Worm (Caenorhabditis elegans) whole organism, young adult: ENCODE results near the gene C26E6.12.

ENCODE experiments used
- B0019.2 ChIP-seq: fragments of 200-800 bp; sonication (Bioruptor generic); conservative IDR thresholded peaks from 2 replicates; pipeline ENCODE4 v1.3.6; 2022; ENCODE audit warnings: missing genetic modification reagents, missing genetic modification characterization, missing compliant biosample characterization
- B0336.3 ChIP-seq: fragments of 200-800 bp; sonication (Bioruptor generic); IDR thresholded peaks from 2 replicates; pipeline ENCODE4 v1.3.6; 2022; ENCODE audit warnings: missing genetic modification characterization, missing compliant biosample characterization
- C06A6.2 ChIP-seq: fragments of 200-800 bp; sonication (Bioruptor generic); conservative IDR thresholded peaks from 2 replicates; pipeline ENCODE4 v1.3.6; 2022; ENCODE audit warnings: missing genetic modification characterization, missing compliant biosample characterization
- C17E4.6 ChIP-seq: fragments of 200-800 bp; sonication (Bioruptor generic); IDR thresholded peaks from 2 replicates; pipeline ENCODE4 v1.3.6; 2022; ENCODE audit warnings: missing genetic modification reagents, missing genetic modification characterization, missing compliant biosample characterization
- D2030.7 ChIP-seq: fragments of 200-800 bp; sonication (Bioruptor generic); IDR thresholded peaks from 2 replicates; pipeline ENCODE4 v1.3.6; 2022; ENCODE audit warnings: missing genetic modification reagents, missing genetic modification characterization, missing compliant biosample characterization
- F10E7.11 ChIP-seq: sonication (generic microtip); optimal IDR thresholded peaks from 2 replicates; lab custom pipeline; 2017; ENCODE audit warnings: mild to moderate bottlenecking, missing genetic modification characterization, moderate library complexity, missing compliant biosample characterization
- F39B2.1 ChIP-seq: fragments of 200-800 bp; sonication (Bioruptor generic); IDR thresholded peaks from 2 replicates; pipeline ENCODE4 v1.3.6; 2022; ENCODE audit warnings: missing genetic modification reagents, missing genetic modification characterization, missing compliant biosample characterization
- F55B11.4 ChIP-seq: sonication (generic microtip); optimal IDR thresholded peaks from 2 replicates; lab custom pipeline; 2016; ENCODE audit warnings: missing compliant biosample characterization, missing genetic modification characterization, borderline replicate concordance; ENCODE audit not compliant: insufficient read depth
- F57A8.1 ChIP-seq: fragments of 200-800 bp; sonication (Bioruptor generic); optimal IDR thresholded peaks from 2 replicates; lab custom pipeline; 2018; ENCODE audit warnings: mild to moderate bottlenecking, missing genetic modification characterization, moderate library complexity, missing compliant biosample characterization
- K11D2.4 ChIP-seq: fragments of 200-800 bp; sonication (Bioruptor generic); IDR thresholded peaks from 2 replicates; pipeline ENCODE4 v1.3.6; 2022; ENCODE audit warnings: missing genetic modification reagents, missing genetic modification characterization, missing compliant biosample characterization
- Y53G8AR.9 ChIP-seq: fragments of 200-800 bp; sonication (Bioruptor generic); conservative IDR thresholded peaks from 2 replicates; pipeline ENCODE4 v1.3.6; 2022; ENCODE audit warnings: missing genetic modification reagents, missing genetic modification characterization, missing compliant biosample characterization
- Y79H2A.3 ChIP-seq: fragments of 200-800 bp; sonication (Bioruptor generic); conservative IDR thresholded peaks from 2 replicates; pipeline ENCODE4 v1.3.6; 2022; ENCODE audit warnings: missing genetic modification reagents, missing genetic modification characterization, missing compliant biosample characterization
- Y95B8A.8 ChIP-seq: fragments of 200-800 bp; sonication (Bioruptor generic); IDR thresholded peaks from 2 replicates; pipeline ENCODE4 v1.3.6; 2022; ENCODE audit warnings: missing genetic modification reagents, missing genetic modification characterization, missing compliant biosample characterization
- ZK185.1 ChIP-seq: sonication (generic microtip); optimal IDR thresholded peaks from 2 replicates; lab custom pipeline; 2016; ENCODE audit warnings: mild to moderate bottlenecking, missing genetic modification characterization, missing compliant biosample characterization; ENCODE audit not compliant: poor library complexity, severe bottlenecking
- attf-6 ChIP-seq: fragments of 200-800 bp; sonication (Bioruptor generic); IDR thresholded peaks from 2 replicates; pipeline ENCODE4 v1.3.6; 2022; ENCODE audit warnings: missing genetic modification reagents, missing genetic modification characterization, missing compliant biosample characterization
- ccch-3 ChIP-seq: fragments of 200-800 bp; sonication (Bioruptor generic); optimal IDR thresholded peaks from 2 replicates; lab custom pipeline; 2018; ENCODE audit warnings: mild to moderate bottlenecking, missing genetic modification characterization, missing compliant biosample characterization
- cebp-1 ChIP-seq, 2 experiments: fragments of 200-800 bp in 1 of 2; sonication (Bioruptor generic) in 1 of 2; sonication (generic microtip) in 1 of 2; IDR thresholded peaks in 1 of 2; optimal IDR thresholded peaks in 1 of 2; 2 replicates each; pipeline versions ENCODE4 v1.3.6 to Lab custom; 2017 to 2022; ENCODE audit warnings: missing compliant biosample characterization in 2 of 2, missing genetic modification characterization in 2 of 2, mild to moderate bottlenecking in 1 of 2, missing genetic modification reagents in 1 of 2, moderate library complexity in 1 of 2
- cebp-2 ChIP-seq: fragments of 200-800 bp; sonication (Bioruptor generic); IDR thresholded peaks from 2 replicates; pipeline ENCODE4 v1.3.6; 2022; ENCODE audit warnings: missing genetic modification characterization, missing compliant biosample characterization
- ceh-100 ChIP-seq: fragments of 200-800 bp; sonication (Bioruptor generic); IDR thresholded peaks from 2 replicates; pipeline ENCODE4 v1.3.6; 2022; ENCODE audit warnings: missing genetic modification reagents, missing genetic modification characterization, missing compliant biosample characterization
- ceh-91 ChIP-seq: fragments of 200-800 bp; sonication (Bioruptor generic); IDR thresholded peaks from 2 replicates; pipeline ENCODE4 v1.3.6; 2022; ENCODE audit warnings: missing genetic modification reagents, missing genetic modification characterization, missing compliant biosample characterization
- chd-7 ChIP-seq: sonication (generic microtip); optimal IDR thresholded peaks from 2 replicates; lab custom pipeline; 2016; ENCODE audit warnings: mild to moderate bottlenecking, missing genetic modification characterization, moderate library complexity, missing compliant biosample characterization
- dox-1 ChIP-seq: fragments of 200-800 bp; sonication (Bioruptor generic); IDR thresholded peaks from 2 replicates; pipeline ENCODE4 v1.3.6; 2022; ENCODE audit warnings: missing genetic modification reagents, missing genetic modification characterization, missing compliant biosample characterization
- dpff-1 ChIP-seq: sonication (generic microtip); optimal IDR thresholded peaks from 2 replicates; lab custom pipeline; 2017; ENCODE audit warnings: mild to moderate bottlenecking, missing genetic modification characterization, missing compliant biosample characterization
- efl-1 ChIP-seq: fragments of 150-350 bp; optimal IDR thresholded peaks from 2 replicates; lab custom pipeline; 2014; ENCODE audit warnings: missing biosample characterization, missing genetic modification reagents, missing genetic modification characterization
- ekl-4 ChIP-seq: fragments of 200-800 bp; sonication (Bioruptor generic); IDR thresholded peaks from 2 replicates; pipeline ENCODE4 v1.3.6; 2022; ENCODE audit warnings: missing genetic modification reagents, missing genetic modification characterization, missing compliant biosample characterization
- ets-4 ChIP-seq: fragments of 200-800 bp; sonication (Bioruptor generic); optimal IDR thresholded peaks from 2 replicates; lab custom pipeline; 2018; ENCODE audit warnings: mild to moderate bottlenecking, missing genetic modification characterization, missing compliant biosample characterization
- him-1 ChIP-seq: sonication (generic microtip); optimal IDR thresholded peaks from 2 replicates; lab custom pipeline; 2016; ENCODE audit warnings: missing genotype, missing genetic modification reagents, missing genetic modification characterization, missing compliant biosample characterization
- hrde-1 ChIP-seq: sonication (generic microtip); optimal IDR thresholded peaks from 2 replicates; lab custom pipeline; 2016; ENCODE audit warnings: missing genetic modification characterization, mild to moderate bottlenecking, missing compliant biosample characterization, moderate library complexity, missing genotype, missing genetic modification reagents, borderline replicate concordance
- lin-26 ChIP-seq: fragments of 200-800 bp; sonication (Bioruptor generic); IDR thresholded peaks from 2 replicates; pipeline ENCODE4 v1.3.6; 2022; ENCODE audit warnings: missing genetic modification reagents, missing genetic modification characterization, missing compliant biosample characterization
- madf-10 ChIP-seq: sonication (generic microtip); optimal IDR thresholded peaks from 2 replicates; lab custom pipeline; 2016; ENCODE audit warnings: mild to moderate bottlenecking, missing genetic modification characterization, missing compliant biosample characterization
- madf-6 ChIP-seq: fragments of 200-800 bp; sonication (Bioruptor generic); IDR thresholded peaks from 2 replicates; pipeline ENCODE4 v1.3.6; 2022; ENCODE audit warnings: missing genetic modification reagents, missing genetic modification characterization, missing compliant biosample characterization
- madf-8 ChIP-seq: fragments of 200-800 bp; sonication (Bioruptor generic); conservative IDR thresholded peaks from 2 replicates; pipeline ENCODE4 v1.3.6; 2022; ENCODE audit warnings: missing genetic modification reagents, missing genetic modification characterization, missing compliant biosample characterization
- mcd-1 ChIP-seq: fragments of 200-800 bp; sonication (Bioruptor generic); IDR thresholded peaks from 2 replicates; pipeline ENCODE4 v1.3.6; 2022; ENCODE audit warnings: missing genetic modification reagents, missing genetic modification characterization, missing compliant biosample characterization
- nhr-120 ChIP-seq: fragments of 200-800 bp; sonication (Bioruptor generic); IDR thresholded peaks from 2 replicates; pipeline ENCODE4 v1.3.6; 2022; ENCODE audit warnings: missing genetic modification characterization, missing compliant biosample characterization
- nhr-80 ChIP-seq: sonication (generic microtip); optimal IDR thresholded peaks from 2 replicates; lab custom pipeline; 2016; ENCODE audit warnings: missing genetic modification characterization, missing compliant biosample characterization
- nhr-90 ChIP-seq: sonication (generic microtip); optimal IDR thresholded peaks from 2 replicates; lab custom pipeline; 2016; ENCODE audit warnings: missing genotype, mild to moderate bottlenecking, missing genetic modification characterization, missing compliant biosample characterization
- pbrm-1 ChIP-seq: fragments of 200-800 bp; sonication (Bioruptor generic); IDR thresholded peaks from 2 replicates; pipeline ENCODE4 v1.3.6; 2022; ENCODE audit warnings: missing genetic modification reagents, missing genetic modification characterization, missing compliant biosample characterization
- pha-4 ChIP-seq: fragments of 150-350 bp; sonication (generic microtip); optimal IDR thresholded peaks from 2 replicates; lab custom pipeline; 2014; ENCODE audit warnings: missing biosample characterization, missing genetic modification reagents, missing genetic modification characterization
- repo-1 ChIP-seq: sonication (generic microtip); optimal IDR thresholded peaks from 2 replicates; lab custom pipeline; 2017; ENCODE audit warnings: mild to moderate bottlenecking, missing genetic modification characterization, missing compliant biosample characterization
- snpc-1.1 ChIP-seq: sonication (generic microtip); optimal IDR thresholded peaks from 2 replicates; lab custom pipeline; 2017; ENCODE audit warnings: missing genetic modification characterization, mild to moderate bottlenecking, missing compliant biosample characterization, antibody characterized with exemption, moderate library complexity, missing genotype, missing genetic modification reagents; ENCODE audit not compliant: insufficient read depth
- snpc-3.4 ChIP-seq: sonication (generic microtip); optimal IDR thresholded peaks from 2 replicates; lab custom pipeline; 2017; ENCODE audit warnings: missing genetic modification characterization, mild to moderate bottlenecking, missing compliant biosample characterization, antibody characterized with exemption, moderate library complexity, missing genotype, missing genetic modification reagents
- snpc-4 ChIP-seq, 5 experiments: fragments of 150-350 bp in 1 of 5; sonication (generic microtip) in 4 of 5; optimal IDR thresholded peaks; 2 replicates each; lab custom pipeline; 2014 to 2018; ENCODE audit warnings: missing genetic modification characterization in 5 of 5, missing biosample characterization in 3 of 5, antibody characterized with exemption in 2 of 5, mild to moderate bottlenecking in 2 of 5, missing compliant biosample characterization in 2 of 5, missing genotype in 2 of 5, moderate library complexity in 2 of 5, missing genetic modification reagents in 1 of 5
- somi-1 ChIP-seq: fragments of 200-800 bp; sonication (Bioruptor generic); optimal IDR thresholded peaks from 2 replicates; lab custom pipeline; 2018; ENCODE audit warnings: mild to moderate bottlenecking, missing genetic modification characterization, missing compliant biosample characterization
- tbx-9 ChIP-seq: sonication (generic microtip); optimal IDR thresholded peaks from 2 replicates; lab custom pipeline; 2016; ENCODE audit warnings: borderline replicate concordance, missing genetic modification characterization, inconsistent platforms, missing compliant biosample characterization
- tlf-1 ChIP-seq: fragments of 200-800 bp; sonication (Bioruptor generic); optimal IDR thresholded peaks from 2 replicates; lab custom pipeline; 2018; ENCODE audit warnings: mild to moderate bottlenecking, missing genetic modification characterization, missing compliant biosample characterization

C26E6.12 gene

DNA sequence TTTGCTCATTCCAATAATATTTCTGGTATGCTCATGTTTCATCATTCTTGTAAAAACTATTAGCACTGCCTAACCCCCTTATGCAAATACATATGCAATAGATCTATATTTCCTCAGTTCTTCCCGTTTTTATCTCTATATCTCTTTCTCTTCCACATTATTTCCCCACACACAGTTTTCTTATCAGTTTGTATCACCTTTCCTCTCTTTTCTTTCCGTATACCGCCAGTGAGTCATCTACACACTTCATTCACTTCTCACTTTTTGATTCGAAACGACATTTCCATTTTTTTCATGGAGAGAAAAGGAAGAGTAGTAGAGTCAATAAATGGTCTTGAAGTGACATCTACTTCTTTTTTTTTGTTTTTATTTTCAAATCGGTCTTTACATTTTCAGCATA is 25.7 kb downstream of the C26E6.12 start:
- TF ChIP-seq cebp-1 (GFP tag; IDR thresholded peaks at IDR 0.05; lab: Robert Waterston, UW) (no peak), cebp-1 (tag; optimal IDR thresholded peaks at IDR 0.05; lab: Kevin White, UChicago) (peak; percentile 6), nhr-90 (no peak), snpc-4 (GFP tag; optimal IDR thresholded peaks at IDR 0.05; lab: Kevin White, UChicago) (no peak), snpc-4 (tag; optimal IDR thresholded peaks at IDR 0.05; lab: Kevin White, UChicago) (no peak), nhr-80 (tag; lab: Kevin White, UChicago) (peak; percentile 77)

DNA sequence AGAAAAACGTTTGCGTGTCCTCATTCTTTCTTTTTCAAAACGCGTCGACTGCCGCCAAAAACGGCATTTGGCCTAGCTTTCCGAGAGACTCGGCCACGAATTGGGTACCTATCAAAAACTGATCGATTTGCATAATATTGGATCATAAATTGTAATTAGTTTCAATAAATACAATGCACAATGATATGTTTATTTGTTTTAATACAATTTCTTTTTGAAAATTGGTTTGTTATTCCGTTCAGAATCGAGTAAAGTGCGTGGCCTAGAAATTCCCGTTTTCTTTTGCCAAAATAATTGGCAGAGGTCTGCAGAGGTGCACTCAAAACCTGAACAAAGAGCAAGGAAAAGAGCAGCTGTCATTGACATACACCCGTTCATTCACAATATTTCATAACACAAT is 26.6 kb downstream of the C26E6.12 start, which contains the start of gene F26F4.8:
TSS of gene F26F4.8 (minus strand) at position 69 of the 400 bp plus-strand sequence.
- TF ChIP-seq madf-10 = no peak
- TF ChIP-seq mcd-1 (GFP tag; lab: Robert Waterston, UW) = no peak
- no peak for TF ChIP-seq F39B2.1 (GFP tag; lab: Robert Waterston, UW)
- TF ChIP-seq ZK185.1 (tag; lab: Kevin White, UChicago) = peak; percentile 5
- no peak for TF ChIP-seq ceh-100 (GFP tag; lab: Robert Waterston, UW)
- TF ChIP-seq K11D2.4 (GFP tag; lab: Robert Waterston, UW) = no peak
- TF ChIP-seq ekl-4 (GFP tag; lab: Robert Waterston, UW) = no peak
- TF ChIP-seq snpc-4 (GFP tag; optimal IDR thresholded peaks at IDR 0.05; lab: Kevin White, UChicago) = no peak
- TF ChIP-seq snpc-4 (tag; optimal IDR thresholded peaks at IDR 0.05; lab: Kevin White, UChicago) = no peak
- TF ChIP-seq F57A8.1 (GFP tag; lab: Kevin White, UChicago) = no peak
- no peak for TF ChIP-seq snpc-3.4
- TF ChIP-seq ets-4 (GFP tag; lab: Kevin White, UChicago) = no peak
- TF ChIP-seq B0019.2 (GFP tag; lab: Robert Waterston, UW) = no peak
- TF ChIP-seq lin-26 (GFP tag; lab: Robert Waterston, UW) = no peak
- TF ChIP-seq repo-1 (tag; lab: Kevin White, UChicago) = no peak
- TF ChIP-seq F55B11.4 (tag; lab: Kevin White, UChicago) = no peak
- TF ChIP-seq Y53G8AR.9 (GFP tag; lab: Robert Waterston, UW) = no peak
- TF ChIP-seq madf-8 (GFP tag; lab: Robert Waterston, UW) = no peak
- no peak for TF ChIP-seq chd-7 (tag; lab: Kevin White, UChicago)
- no peak for TF ChIP-seq ceh-91 (GFP tag; lab: Robert Waterston, UW)
- no peak for TF ChIP-seq F10E7.11 (tag; lab: Kevin White, UChicago)
- TF ChIP-seq dox-1 (GFP tag; lab: Robert Waterston, UW) = peak; percentile 43; the same call in 1 of the 2 replicates
- no peak for TF ChIP-seq attf-6 (GFP tag; lab: Robert Waterston, UW)
- no peak for TF ChIP-seq madf-6 (GFP tag; lab: Robert Waterston, UW)
- no peak for TF ChIP-seq hrde-1
- TF ChIP-seq dpff-1 (tag; lab: Kevin White, UChicago) = no peak
- no peak for TF ChIP-seq C06A6.2 (GFP tag; lab: Robert Waterston, UW)
- no peak for TF ChIP-seq Y95B8A.8 (GFP tag; lab: Robert Waterston, UW)
- TF ChIP-seq tlf-1 (GFP tag; lab: Kevin White, UChicago) = no peak
- TF ChIP-seq efl-1 (GFP tag; lab: Kevin White, UChicago) = peak; percentile 20
- TF ChIP-seq cebp-2 (GFP tag; lab: Robert Waterston, UW) = no peak
- TF ChIP-seq tbx-9 (tag; lab: Kevin White, UChicago) = no peak
- TF ChIP-seq nhr-80 (tag; lab: Kevin White, UChicago) = peak; percentile 51
- TF ChIP-seq snpc-1.1 (tag; lab: Kevin White, UChicago) = no peak
- no peak for TF ChIP-seq B0336.3 (GFP tag; lab: Robert Waterston, UW)
- TF ChIP-seq C17E4.6 = no peak
- no peak for TF ChIP-seq pbrm-1 (GFP tag; lab: Robert Waterston, UW)
- peak; percentile 7 for TF ChIP-seq him-1 (tag; lab: Kevin White, UChicago)
- no peak for TF ChIP-seq nhr-120
- no peak for TF ChIP-seq ccch-3 (GFP tag; lab: Kevin White, UChicago)
- no peak for TF ChIP-seq Y79H2A.3 (GFP tag; lab: Robert Waterston, UW)
- TF ChIP-seq pha-4 (tag; lab: Kevin White, UChicago) = no peak
- TF ChIP-seq D2030.7 = no peak
- TF ChIP-seq somi-1 (GFP tag; lab: Kevin White, UChicago) = no peak
